Fruit fly (Drosophila melanogaster): ENCODE data around the gene CG3106.

Gene CG3106

dm6 chrX:9650757-9651594, 11.7 kb downstream of the CG3106 start (continued):
- TF ChIP-seq Hr38 (GFP tag; optimal IDR thresholded peaks at IDR 0.05) (peak; percentile 28), CG16779 (tag; optimal IDR thresholded peaks at IDR 0.05) (peak; percentile 96), Blimp-1 (GFP tag; optimal IDR thresholded peaks at IDR 0.05) (peak; percentile 87), Eip93F (GFP tag; optimal IDR thresholded peaks at IDR 0.05) (peak; percentile 94), pdm3 (GFP tag; optimal IDR thresholded peaks at IDR 0.05) (peak; percentile 98), Smox (GFP tag; optimal IDR thresholded peaks at IDR 0.05) (peak; percentile 96), Met (GFP tag; optimal IDR thresholded peaks at IDR 0.05) (peak; percentile 98), CG6854 (GFP tag; optimal IDR thresholded peaks at IDR 0.05) (peak; percentile 96), CG10669 (GFP tag; optimal IDR thresholded peaks at IDR 0.05) (peak; percentile 98), CG6792 (GFP tag; optimal IDR thresholded peaks at IDR 0.05) (peak; percentile 99), OdsH (GFP tag; optimal IDR thresholded peaks at IDR 0.05) (peak; percentile 98), CG8632 (GFP tag; optimal IDR thresholded peaks at IDR 0.05) (peak; percentile 97), Gug (GFP tag; IDR thresholded peaks at IDR 0.05) (peak; percentile 97), Lpt (GFP tag; optimal IDR thresholded peaks at IDR 0.05) (peak; percentile 97), CG6808 (GFP tag; optimal IDR thresholded peaks at IDR 0.05) (peak; percentile 98), Sox15 (GFP tag; optimal IDR thresholded peaks at IDR 0.05) (peak; percentile 95), acj6 (GFP tag; optimal IDR thresholded peaks at IDR 0.05) (peak; percentile 97), svp (GFP tag) (peak; percentile 99), ss (GFP tag; optimal IDR thresholded peaks at IDR 0.05) (peak; percentile 98 to 99), CG6276 (GFP tag; optimal IDR thresholded peaks at IDR 0.05) (peak; percentile 96), vri (GFP tag; optimal IDR thresholded peaks at IDR 0.05) (peak; percentile 96), CG15336 (GFP tag; IDR thresholded peaks at IDR 0.05) (peak; percentile 97), CG31627 (GFP tag; optimal IDR thresholded peaks at IDR 0.05) (peak; percentile 96)

dm6 chrX:9650048-9650447, 12.7 kb downstream of the CG3106 start:
- TF ChIP-seq CG7368 (GFP tag; optimal IDR thresholded peaks at IDR 0.05): peak; percentile 68
- TF ChIP-seq Sox15 (GFP tag; optimal IDR thresholded peaks at IDR 0.05): peak; percentile 30
- peak; percentile 66 for TF ChIP-seq CG34406 (GFP tag; optimal IDR thresholded peaks at IDR 0.05)
- TF ChIP-seq spab (GFP tag; optimal IDR thresholded peaks at IDR 0.05): peak; percentile 88
- TF ChIP-seq CG32006 (GFP tag; optimal IDR thresholded peaks at IDR 0.05): peak; percentile 96
- peak; percentile 81 to 94 for TF ChIP-seq salr (GFP tag; optimal IDR thresholded peaks at IDR 0.05)
- TF ChIP-seq net (GFP tag; optimal IDR thresholded peaks at IDR 0.05): peak; percentile 88
- no peak for TF ChIP-seq Eip93F (GFP tag; optimal IDR thresholded peaks at IDR 0.05)
- peak; percentile 86 for TF ChIP-seq CG1621 (tag; optimal IDR thresholded peaks at IDR 0.05)
- peak; percentile 76 for TF ChIP-seq CG11294 (GFP tag; IDR thresholded peaks at IDR 0.05)
- TF ChIP-seq Hr4 (GFP tag; optimal IDR thresholded peaks at IDR 0.05): peak; percentile 87
- TF ChIP-seq CG8119 (GFP tag; IDR thresholded peaks at IDR 0.05): peak; percentile 97
- TF ChIP-seq Sox14 (GFP tag; optimal IDR thresholded peaks at IDR 0.05): peak; percentile 92
- TF ChIP-seq CG6163 (GFP tag; IDR thresholded peaks at IDR 0.05): peak; percentile 96
- peak; percentile 83 for TF ChIP-seq dac (GFP tag; optimal IDR thresholded peaks at IDR 0.05)
- TF ChIP-seq CG11902 (GFP tag; optimal IDR thresholded peaks at IDR 0.05): no peak
- TF ChIP-seq Ets21C (GFP tag; optimal IDR thresholded peaks at IDR 0.05): no peak
- peak; percentile 93 for TF ChIP-seq eg (GFP tag; IDR thresholded peaks at IDR 0.05)
- peak; percentile 94 for TF ChIP-seq Lpt (GFP tag; optimal IDR thresholded peaks at IDR 0.05)
- peak; percentile 96 for TF ChIP-seq CG10631 (GFP tag; optimal IDR thresholded peaks at IDR 0.05)
- TF ChIP-seq dsx (GFP tag; optimal IDR thresholded peaks at IDR 0.05; ENCODE audit: poor library complexity, severe bottlenecking): peak; percentile 49
- no peak for TF ChIP-seq vri (GFP tag; optimal IDR thresholded peaks at IDR 0.05)
- no peak for TF ChIP-seq Smox (GFP tag; optimal IDR thresholded peaks at IDR 0.05)
- no peak for TF ChIP-seq fkh (GFP tag; optimal IDR thresholded peaks at IDR 0.05)
- TF ChIP-seq CG6276 (GFP tag; optimal IDR thresholded peaks at IDR 0.05): peak; percentile 90
- TF ChIP-seq CG31627 (GFP tag; optimal IDR thresholded peaks at IDR 0.05): peak; percentile 10
- no peak for TF ChIP-seq Hr38 (GFP tag; optimal IDR thresholded peaks at IDR 0.05)
- TF ChIP-seq Blimp-1 (GFP tag; optimal IDR thresholded peaks at IDR 0.05): no peak
- TF ChIP-seq Hr39 (GFP tag; optimal IDR thresholded peaks at IDR 0.05): peak; percentile 2
- peak; percentile 88 for TF ChIP-seq fd59A (GFP tag; optimal IDR thresholded peaks at IDR 0.05)
- TF ChIP-seq CG3032 (tag; optimal IDR thresholded peaks at IDR 0.05): peak; percentile 89
- peak; percentile 91 for TF ChIP-seq CG3919 (GFP tag; optimal IDR thresholded peaks at IDR 0.05)
- no peak for TF ChIP-seq esn (GFP tag; optimal IDR thresholded peaks at IDR 0.05)
- peak; percentile 92 for TF ChIP-seq achi (GFP tag; optimal IDR thresholded peaks at IDR 0.05)
